Worm (Caenorhabditis elegans) whole organism, L2 larva: ENCODE data around the gene rab-3.

Experiments used
- F13H6.1 ChIP-seq: sonication (generic microtip); optimal IDR thresholded peaks from 2 replicates; lab custom pipeline; 2016; ENCODE audit warnings: missing genetic modification characterization, missing compliant biosample characterization
- aly-2 ChIP-seq: fragments of 150-350 bp; optimal IDR thresholded peaks from 2 replicates; lab custom pipeline; 2014; ENCODE audit warnings: missing biosample characterization, missing genetic modification characterization
- ama-1 ChIP-seq: fragments of 150-350 bp; optimal IDR thresholded peaks from 2 replicates; lab custom pipeline; 2018; ENCODE audit warnings: inconsistent platforms
- mdl-1 ChIP-seq, 2 experiments: fragments of 150-350 bp in 1 of 2; sonication (generic microtip) in 1 of 2; optimal IDR thresholded peaks; 2 replicates each; lab custom pipeline; 2017; ENCODE audit warnings: missing biosample characterization in 2 of 2, missing genetic modification characterization in 2 of 2
- zag-1 ChIP-seq: fragments of 150-350 bp; optimal IDR thresholded peaks from 2 replicates; lab custom pipeline; 2014; ENCODE audit warnings: missing biosample characterization, missing genetic modification characterization

DNA sequence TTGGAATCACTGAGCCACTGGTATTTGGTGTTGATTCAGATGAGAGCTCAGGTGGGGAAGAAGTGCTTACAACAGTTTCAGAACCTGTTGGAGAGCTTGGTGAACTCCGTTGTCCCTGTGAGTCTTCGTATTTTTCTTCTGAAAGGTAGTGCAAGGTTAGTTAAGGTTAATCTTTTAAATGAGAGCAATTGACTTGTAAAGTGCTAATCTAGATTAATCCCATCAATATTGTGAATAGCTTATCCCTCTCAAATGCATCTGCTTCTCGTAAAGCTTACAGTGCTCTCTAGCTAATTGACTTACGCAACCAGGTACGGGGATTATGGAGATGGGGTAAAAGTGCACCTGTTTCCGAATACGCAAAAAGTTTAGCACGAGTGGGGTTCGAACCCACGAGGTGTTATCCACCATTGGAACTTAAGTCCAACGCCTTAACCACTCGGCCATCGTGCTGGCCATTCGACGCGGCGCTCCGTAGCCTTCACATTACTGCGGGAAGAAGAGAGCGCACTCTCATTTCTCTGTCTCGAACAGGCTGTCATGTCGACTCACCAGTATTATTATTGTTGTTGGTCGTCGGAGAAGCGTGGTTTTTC, 45.0 kb upstream of the rab-3 start:
- no peak for TF ChIP-seq ama-1 (lab: Kevin White, UChicago)
- TF ChIP-seq zag-1 (tag; lab: Kevin White, UChicago): no peak
- TF ChIP-seq mdl-1 (tag; optimal IDR thresholded peaks at IDR 0.05; lab: Kevin White, UChicago): no peak
- TF ChIP-seq F13H6.1 (tag; lab: Kevin White, UChicago): peak; percentile 45
- TF ChIP-seq aly-2 (tag; lab: Kevin White, UChicago): no peak
